Fruit fly (Drosophila melanogaster): ENCODE data around the gene Lar.

DNA sequence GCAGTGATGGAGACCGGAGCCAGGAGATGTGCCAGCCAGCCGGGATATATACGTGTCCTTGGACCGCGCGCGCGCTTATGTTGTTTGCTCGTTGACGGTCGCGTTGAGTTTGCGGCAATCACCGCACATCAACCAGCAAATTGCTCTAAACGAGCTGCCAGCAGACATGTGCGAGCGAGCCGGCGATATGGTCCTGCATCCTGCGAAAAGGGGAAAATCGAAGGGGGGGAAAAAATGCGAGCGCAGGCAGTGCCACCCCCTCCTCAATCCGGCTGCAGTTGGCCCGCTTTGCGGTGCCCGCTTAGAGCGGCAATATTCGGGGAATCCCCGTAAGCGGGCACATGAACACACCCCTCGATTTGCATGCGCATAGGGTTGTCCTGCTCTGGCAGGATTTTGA lies 182.5 kb downstream of the Lar start, which contains the start of gene bsh:
- TF ChIP-seq Dbx (GFP tag; IDR thresholded peaks at IDR 0.05) (no peak), dimm (GFP tag; IDR thresholded peaks at IDR 0.05) (no peak), stwl (tag; optimal IDR thresholded peaks at IDR 0.05) (no peak), Bdp1 (GFP tag; optimal IDR thresholded peaks at IDR 0.05) (no peak), PHDP (tag; optimal IDR thresholded peaks at IDR 0.05) (no peak), CG18262 (tag; optimal IDR thresholded peaks at IDR 0.05) (no peak), ERR (GFP tag; optimal IDR thresholded peaks at IDR 0.05) (no peak), CG12299 (tag; optimal IDR thresholded peaks at IDR 0.05) (no peak), CG9932 (GFP tag; IDR thresholded peaks at IDR 0.05) (no peak), vfl (GFP tag; optimal IDR thresholded peaks at IDR 0.05) (no peak), tio (GFP tag; optimal IDR thresholded peaks at IDR 0.05) (no peak), CG30431 (GFP tag; optimal IDR thresholded peaks at IDR 0.05) (no peak), Mes4 (GFP tag; optimal IDR thresholded peaks at IDR 0.05) (no peak)

Data from whole organism, embryonic.